Fruit fly (Drosophila melanogaster) whole organism, prepupa: ENCODE data around the gene SclA.

Experiments
- CG32006 ChIP-seq: fragments of 200-800 bp; sonication (Bioruptor generic); optimal IDR thresholded peaks from 3 replicates; lab custom pipeline; 2017; ENCODE audit warnings: missing biosample characterization, mild to moderate bottlenecking, missing genetic modification characterization
- CG4318 ChIP-seq: fragments of 200-800 bp; sonication (Bioruptor generic); optimal IDR thresholded peaks from 3 replicates; lab custom pipeline; 2017; ENCODE audit warnings: missing biosample characterization, mild to moderate bottlenecking, missing genetic modification characterization
- CG6854 ChIP-seq: fragments of 200-800 bp; sonication (Bioruptor generic); optimal IDR thresholded peaks from 2 replicates; lab custom pipeline; 2017; ENCODE audit warnings: missing biosample characterization, mild to moderate bottlenecking, missing genetic modification characterization
- Ets96B ChIP-seq: fragments of 200-800 bp; optimal IDR thresholded peaks from 2 replicates; lab custom pipeline; 2019; ENCODE audit warnings: missing biosample characterization, mild to moderate bottlenecking, missing genetic modification characterization, moderate library complexity
- OdsH ChIP-seq: fragments of 200-800 bp; sonication (Bioruptor generic); optimal IDR thresholded peaks from 3 replicates; lab custom pipeline; 2016; ENCODE audit warnings: missing biosample characterization, missing genetic modification characterization
- net ChIP-seq: fragments of 200-800 bp; sonication (Bioruptor generic); optimal IDR thresholded peaks from 3 replicates; lab custom pipeline; 2016; ENCODE audit warnings: missing biosample characterization, missing genetic modification characterization
- salr ChIP-seq, 2 experiments: fragments of 200-800 bp; sonication (Bioruptor generic); optimal IDR thresholded peaks; 3 replicates each; lab custom pipeline; 2016 to 2018; ENCODE audit warnings: missing biosample characterization in 2 of 2, missing genetic modification characterization in 2 of 2, mild to moderate bottlenecking in 1 of 2
- spab ChIP-seq: fragments of 200-800 bp; sonication (Bioruptor generic); optimal IDR thresholded peaks from 2 replicates; lab custom pipeline; 2017; ENCODE audit warnings: missing biosample characterization, mild to moderate bottlenecking, missing genetic modification characterization, missing genetic modification reagents
- svp ChIP-seq: fragments of 200-800 bp; sonication (Bioruptor generic); peaks from one replicate; lab custom pipeline; 2016; ENCODE audit warnings: missing biosample characterization, missing genetic modification characterization

dm6 chr2L:16874924-16875323 lies 37.2 kb downstream of the SclA start:
- no peak for TF ChIP-seq OdsH
- TF ChIP-seq CG32006 (GFP tag; lab: Kevin White, UChicago), result no peak
- no peak for TF ChIP-seq svp (GFP tag; lab: Kevin White, UChicago)
- no peak for TF ChIP-seq Ets96B (tag; lab: Kevin White, UChicago)
- TF ChIP-seq salr (GFP tag; optimal IDR thresholded peaks at IDR 0.05; lab: Kevin White, UChicago), result no peak
- TF ChIP-seq CG6854 (GFP tag; lab: Kevin White, UChicago), result no peak
- no peak for TF ChIP-seq spab
- no peak for TF ChIP-seq net
- no peak for TF ChIP-seq CG4318 (GFP tag; lab: Kevin White, UChicago)
